Fruit fly (Drosophila melanogaster): Measurements from ENCODE around the gene Ndc1.

Gene Ndc1

dm6 chr3R:23922502-23923350, 1.5 kb upstream of the Ndc1 start, which contains the start of the genes sba and CG31141 (continued):
- TF ChIP-seq CG31365 (tag; optimal IDR thresholded peaks at IDR 0.05) (no peak), sna (GFP tag; IDR thresholded peaks at IDR 0.05; ENCODE audit: partially characterized antibody) (peak; percentile 73), B-H2 (GFP tag; optimal IDR thresholded peaks at IDR 0.05) (peak; percentile 59), CG10431 (GFP tag; optimal IDR thresholded peaks at IDR 0.05) (peak; percentile 3), CG6854 (GFP tag; optimal IDR thresholded peaks at IDR 0.05) (peak; percentile 26), Hand (GFP tag; optimal IDR thresholded peaks at IDR 0.05) (peak; percentile 6), CG7556 (GFP tag; optimal IDR thresholded peaks at IDR 0.05) (peak; percentile 11), CG3281 (GFP tag; optimal IDR thresholded peaks at IDR 0.05) (no peak), CG4707 (GFP tag; optimal IDR thresholded peaks at IDR 0.05) (peak; percentile 29), bsh (GFP tag; optimal IDR thresholded peaks at IDR 0.05) (peak in 1 of 2 experiments; percentile 3), CG10147 (GFP tag; optimal IDR thresholded peaks at IDR 0.05) (peak; percentile 45), CG3163 (GFP tag; optimal IDR thresholded peaks at IDR 0.05) (no peak), CG17829 (tag; optimal IDR thresholded peaks at IDR 0.05) (peak; percentile 3), CG3995 (GFP tag; optimal IDR thresholded peaks at IDR 0.05) (peak; percentile 17), CG13296 (GFP tag; optimal IDR thresholded peaks at IDR 0.05) (peak; percentile 44), CG17186 (GFP tag; optimal IDR thresholded peaks at IDR 0.05) (peak; percentile 27), Hmr (GFP tag; optimal IDR thresholded peaks at IDR 0.05) (peak; percentile 29), CG18619 (GFP tag; optimal IDR thresholded peaks at IDR 0.05) (peak; percentile 21), CG13424 (tag; optimal IDR thresholded peaks at IDR 0.05) (no peak), CG10267 (tag; optimal IDR thresholded peaks at IDR 0.05) (peak; percentile 15), CG11456 (GFP tag; IDR thresholded peaks at IDR 0.05) (peak; percentile 47; the same call in 1 of the 3 replicates), twi (tag; optimal IDR thresholded peaks at IDR 0.05) (no peak), lmd (GFP tag; IDR thresholded peaks at IDR 0.05) (no peak), CG9797 (GFP tag; optimal IDR thresholded peaks at IDR 0.05) (peak; percentile 76), ato (GFP tag; IDR thresholded peaks at IDR 0.05; ENCODE audit: partially characterized antibody) (peak; percentile 84), CG11696 (GFP tag; IDR thresholded peaks at IDR 0.05) (no peak), dm (GFP tag; optimal IDR thresholded peaks at IDR 0.05) (peak; percentile 5), Abd-B (GFP tag; optimal IDR thresholded peaks at IDR 0.05) (peak; percentile 26), hkb (optimal IDR thresholded peaks at IDR 0.05) (no peak), hkb (GFP tag; IDR thresholded peaks at IDR 0.05) (peak; percentile 50), pzg (GFP tag; optimal IDR thresholded peaks at IDR 0.05) (peak; percentile 98), CG32532 (GFP tag; IDR thresholded peaks at IDR 0.05) (no peak), TFAM (GFP tag; optimal IDR thresholded peaks at IDR 0.05) (peak; percentile 16), Dek (tag; optimal IDR thresholded peaks at IDR 0.05) (peak; percentile 24), vvl (GFP tag; IDR thresholded peaks at IDR 0.05) (peak; percentile 45), CG8290 (GFP tag; optimal IDR thresholded peaks at IDR 0.05) (no peak), CG8290 (tag; optimal IDR thresholded peaks at IDR 0.05) (peak in 1 of 2 experiments; percentile 81), CG8924 (tag; optimal IDR thresholded peaks at IDR 0.05) (peak; percentile 54), CG17361 (GFP tag; IDR thresholded peaks at IDR 0.05) (0 out of 3 replicates have a peak, but pooled peaks have one; percentile 7), tx (GFP tag; optimal IDR thresholded peaks at IDR 0.05) (no peak), hbn (GFP tag; IDR thresholded peaks at IDR 0.05; ENCODE audit: partially characterized antibody) (peak; percentile 86), Opbp (GFP tag; IDR thresholded peaks at IDR 0.05; ENCODE audit: partially characterized antibody) (peak; percentile 88), CG1529 (GFP tag; optimal IDR thresholded peaks at IDR 0.05) (no peak), Xbp1 (GFP tag; optimal IDR thresholded peaks at IDR 0.05) (peak; percentile 0), CG42726 (GFP tag; IDR thresholded peaks at IDR 0.05; ENCODE audit: partially characterized antibody) (peak; percentile 85), Elba2 (GFP tag; optimal IDR thresholded peaks at IDR 0.05) (peak; percentile 93), onecut (GFP tag; IDR thresholded peaks at IDR 0.05) (peak; percentile 44), kni (GFP tag; optimal IDR thresholded peaks at IDR 0.05) (peak; percentile 52)
